Worm (Caenorhabditis elegans) whole organism, L3 larva: Measurements from ENCODE around the gene T01D3.3.

Experiments
- ZK546.5 ChIP-seq: sonication (generic microtip); optimal IDR thresholded peaks from 2 replicates; lab custom pipeline; 2017; ENCODE audit warnings: missing biosample characterization, missing genetic modification characterization
- aly-2 ChIP-seq: fragments of 150-350 bp; optimal IDR thresholded peaks from 2 replicates; lab custom pipeline; 2014; ENCODE audit warnings: missing biosample characterization, missing genetic modification characterization
- ama-1 ChIP-seq: fragments of 150-350 bp; optimal IDR thresholded peaks from 2 replicates; lab custom pipeline; 2018
- ceh-16 ChIP-seq: sonication (generic microtip); optimal IDR thresholded peaks from 2 replicates; lab custom pipeline; 2017; ENCODE audit warnings: missing biosample characterization, missing genetic modification characterization
- ceh-82 ChIP-seq: fragments of 150-350 bp; optimal IDR thresholded peaks from 2 replicates; lab custom pipeline; 2014; ENCODE audit warnings: missing biosample characterization, missing genetic modification characterization
- daf-12 ChIP-seq: fragments of 150-350 bp; optimal IDR thresholded peaks from 2 replicates; lab custom pipeline; 2014; ENCODE audit warnings: missing biosample characterization, missing genetic modification reagents, missing genetic modification characterization
- egl-27 ChIP-seq: sonication (generic microtip); optimal IDR thresholded peaks from 4 replicates; lab custom pipeline; 2017; ENCODE audit warnings: missing biosample characterization, missing genetic modification reagents, missing genetic modification characterization
- egl-5 ChIP-seq: fragments of 150-350 bp; optimal IDR thresholded peaks from 2 replicates; lab custom pipeline; 2017; ENCODE audit warnings: missing biosample characterization, missing genetic modification reagents, missing genetic modification characterization, inconsistent platforms
- elt-1 ChIP-seq: fragments of 150-350 bp; optimal IDR thresholded peaks from 2 replicates; lab custom pipeline; 2014; ENCODE audit warnings: missing biosample characterization, missing genetic modification characterization
- elt-2 ChIP-seq: sonication (generic microtip); optimal IDR thresholded peaks from 2 replicates; lab custom pipeline; 2016; ENCODE audit warnings: missing genetic modification reagents, mild to moderate bottlenecking, missing genetic modification characterization, missing compliant biosample characterization
- elt-3 ChIP-seq, 3 experiments: fragments of 150-350 bp in 1 of 3; sonication (generic microtip) in 2 of 3; optimal IDR thresholded peaks; 2 replicates in 2 of 3; 4 replicates in 1 of 3; lab custom pipeline; 2014 to 2017; ENCODE audit warnings: missing biosample characterization in 3 of 3, missing genetic modification characterization in 3 of 3
- fkh-10 ChIP-seq: sonication (generic microtip); optimal IDR thresholded peaks from 2 replicates; lab custom pipeline; 2017; ENCODE audit warnings: missing biosample characterization, missing genetic modification reagents, missing genetic modification characterization
- fos-1 ChIP-seq: fragments of 150-350 bp; optimal IDR thresholded peaks from 2 replicates; lab custom pipeline; 2014; ENCODE audit warnings: missing biosample characterization, missing genetic modification characterization
- hmg-11 ChIP-seq: sonication (generic microtip); optimal IDR thresholded peaks from 2 replicates; lab custom pipeline; 2016; ENCODE audit warnings: missing genetic modification characterization, missing compliant biosample characterization
- jun-1 ChIP-seq: fragments of 150-350 bp; optimal IDR thresholded peaks from 2 replicates; lab custom pipeline; 2014; ENCODE audit warnings: missing biosample characterization, missing genetic modification reagents, missing genetic modification characterization
- lin-15B ChIP-seq: fragments of 150-350 bp; optimal IDR thresholded peaks from 2 replicates; lab custom pipeline; 2014; ENCODE audit warnings: missing biosample characterization, missing genetic modification characterization
- lin-39 ChIP-seq: fragments of 150-350 bp; optimal IDR thresholded peaks from 2 replicates; lab custom pipeline; 2018; ENCODE audit warnings: missing biosample characterization, missing genetic modification reagents, missing genetic modification characterization
- mdl-1 ChIP-seq: fragments of 150-350 bp; optimal IDR thresholded peaks from 2 replicates; lab custom pipeline; 2014; ENCODE audit warnings: missing biosample characterization, missing genetic modification characterization
- mml-1 ChIP-seq: fragments of 150-350 bp; sonication (generic microtip); optimal IDR thresholded peaks from 3 replicates; lab custom pipeline; 2014; ENCODE audit warnings: missing biosample characterization, missing genetic modification characterization
- nfya-1 ChIP-seq: sonication (generic microtip); optimal IDR thresholded peaks from 2 replicates; lab custom pipeline; 2017; ENCODE audit warnings: missing genetic modification characterization, mild to moderate bottlenecking, missing compliant biosample characterization, antibody characterized with exemption, moderate library complexity; ENCODE audit not compliant: insufficient read depth
- nhr-11 ChIP-seq: fragments of 150-350 bp; optimal IDR thresholded peaks from 2 replicates; lab custom pipeline; 2014; ENCODE audit warnings: missing biosample characterization, missing genetic modification characterization
- nhr-23 ChIP-seq: fragments of 150-350 bp; optimal IDR thresholded peaks from 2 replicates; lab custom pipeline; 2014; ENCODE audit warnings: missing biosample characterization, missing genetic modification reagents, missing genetic modification characterization
- nhr-237 ChIP-seq: fragments of 150-350 bp; optimal IDR thresholded peaks from 2 replicates; lab custom pipeline; 2014; ENCODE audit warnings: missing biosample characterization, missing genetic modification characterization
- nhr-25 ChIP-seq: sonication (generic microtip); optimal IDR thresholded peaks from 2 replicates; lab custom pipeline; 2017; ENCODE audit warnings: missing biosample characterization, missing genetic modification characterization
- nhr-28 ChIP-seq: fragments of 150-350 bp; optimal IDR thresholded peaks from 2 replicates; lab custom pipeline; 2014; ENCODE audit warnings: missing biosample characterization, missing genetic modification characterization
- nhr-43 ChIP-seq: sonication (generic microtip); optimal IDR thresholded peaks from 2 replicates; lab custom pipeline; 2016; ENCODE audit warnings: mild to moderate bottlenecking, missing genetic modification characterization, missing compliant biosample characterization; ENCODE audit not compliant: poor library complexity, severe bottlenecking
- nhr-67 ChIP-seq: fragments of 150-350 bp; optimal IDR thresholded peaks from 2 replicates; lab custom pipeline; 2014; ENCODE audit warnings: missing biosample characterization, missing genetic modification characterization
- nhr-76 ChIP-seq: fragments of 150-350 bp; sonication (generic microtip); optimal IDR thresholded peaks from 5 replicates; lab custom pipeline; 2014; ENCODE audit warnings: missing biosample characterization, missing genetic modification characterization
- nhr-77 ChIP-seq: fragments of 150-350 bp; optimal IDR thresholded peaks from 2 replicates; lab custom pipeline; 2014; ENCODE audit warnings: missing biosample characterization, missing genetic modification characterization
- pha-4 ChIP-seq: fragments of 150-350 bp; optimal IDR thresholded peaks from 2 replicates; lab custom pipeline; 2014; ENCODE audit warnings: missing biosample characterization, missing genetic modification reagents, missing genetic modification characterization
- pqm-1 ChIP-seq: fragments of 150-350 bp; optimal IDR thresholded peaks from 2 replicates; lab custom pipeline; 2017; ENCODE audit warnings: missing biosample characterization, missing genetic modification characterization, inconsistent platforms
- sea-2 ChIP-seq: fragments of 150-350 bp; sonication (generic microtip); optimal IDR thresholded peaks from 4 replicates; lab custom pipeline; 2014; ENCODE audit warnings: missing biosample characterization, missing genetic modification reagents, missing genetic modification characterization
- skn-1 ChIP-seq: fragments of 150-350 bp; optimal IDR thresholded peaks from 2 replicates; lab custom pipeline; 2014; ENCODE audit warnings: missing biosample characterization, missing genetic modification characterization
- unc-39 ChIP-seq: sonication (generic microtip); optimal IDR thresholded peaks from 4 replicates; lab custom pipeline; 2017; ENCODE audit warnings: missing biosample characterization, missing genetic modification characterization
- unc-62 ChIP-seq: fragments of 150-350 bp; sonication (generic microtip); optimal IDR thresholded peaks from 4 replicates; lab custom pipeline; 2014; ENCODE audit warnings: missing biosample characterization, missing genetic modification reagents, missing genetic modification characterization
- zag-1 ChIP-seq: fragments of 150-350 bp; optimal IDR thresholded peaks from 2 replicates; lab custom pipeline; 2014; ENCODE audit warnings: missing biosample characterization, missing genetic modification characterization
- ztf-11 ChIP-seq: fragments of 150-350 bp; optimal IDR thresholded peaks from 2 replicates; lab custom pipeline; 2014; ENCODE audit warnings: missing biosample characterization, missing genetic modification characterization
- ztf-4 ChIP-seq: fragments of 150-350 bp; optimal IDR thresholded peaks from 2 replicates; lab custom pipeline; 2014; ENCODE audit warnings: missing biosample characterization, missing genetic modification characterization

The T01D3.3 gene

ce11 chrV:13664340-13664916 is 39.6 kb upstream of the T01D3.3 start:
- TF ChIP-seq nhr-67 (tag; lab: Kevin White, UChicago) = no peak
- TF ChIP-seq ztf-11 (tag; lab: Kevin White, UChicago) = no peak
- peak; percentile 51 for TF ChIP-seq elt-2 (tag; lab: Kevin White, UChicago)
- TF ChIP-seq nhr-77 = no peak
- TF ChIP-seq ceh-16 (tag; lab: Kevin White, UChicago) = no peak
- no peak for TF ChIP-seq nhr-28
- peak; percentile 19 for TF ChIP-seq nfya-1 (tag; lab: Kevin White, UChicago)
- TF ChIP-seq egl-5 (tag; lab: Kevin White, UChicago) = no peak
- TF ChIP-seq pqm-1 (tag; lab: Kevin White, UChicago) = no peak
- TF ChIP-seq fkh-10 (GFP tag; lab: Kevin White, UChicago) = no peak
- TF ChIP-seq ama-1 (lab: Kevin White, UChicago) = peak; percentile 40
- no peak for TF ChIP-seq sea-2
- TF ChIP-seq nhr-23 (tag; lab: Kevin White, UChicago) = peak; percentile 9
- TF ChIP-seq daf-12 (tag; lab: Kevin White, UChicago) = no peak
- TF ChIP-seq ztf-4 = no peak
- no peak for TF ChIP-seq unc-62
- no peak for TF ChIP-seq elt-1 (tag; lab: Kevin White, UChicago)
- TF ChIP-seq nhr-43 (tag; lab: Kevin White, UChicago) = no peak
- TF ChIP-seq elt-3 (tag; optimal IDR thresholded peaks at IDR 0.05; lab: Kevin White, UChicago) = no peak
- peak; percentile 55 for TF ChIP-seq lin-15B (tag; lab: Kevin White, UChicago)
- no peak for TF ChIP-seq ZK546.5 (tag; lab: Kevin White, UChicago)
- no peak for TF ChIP-seq ceh-82
- no peak for TF ChIP-seq unc-39
- no peak for TF ChIP-seq zag-1 (tag; lab: Kevin White, UChicago)
- no peak for TF ChIP-seq skn-1 (tag; lab: Kevin White, UChicago)
- no peak for TF ChIP-seq nhr-237
- no peak for TF ChIP-seq nhr-25 (tag; lab: Kevin White, UChicago)
- no peak for TF ChIP-seq jun-1 (tag; lab: Kevin White, UChicago)
- TF ChIP-seq nhr-76 = no peak
- no peak for TF ChIP-seq nhr-11 (tag; lab: Kevin White, UChicago)
- no peak for TF ChIP-seq hmg-11 (tag; lab: Kevin White, UChicago)

DNA sequence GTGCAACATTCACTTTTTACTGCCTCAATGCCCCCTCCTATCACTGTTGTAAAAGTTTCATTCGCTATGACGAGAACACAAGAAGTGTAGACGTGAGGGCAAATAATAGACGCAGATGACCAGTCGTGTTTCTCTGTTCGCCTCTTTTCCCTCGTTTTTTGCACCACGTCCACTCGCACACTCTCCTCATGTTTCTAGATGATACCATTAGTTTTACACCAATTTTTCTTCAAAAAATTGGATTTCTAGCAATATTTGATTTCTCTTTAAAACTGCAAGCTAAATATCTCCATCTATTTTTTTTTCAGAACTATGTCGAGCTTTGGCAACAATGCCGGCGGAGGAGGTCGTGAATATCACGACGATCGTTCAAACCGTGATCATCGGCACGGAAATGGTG is 39.0 kb upstream of the T01D3.3 start, which contains the start of gene rde-12:
Gene rde-12 (plus strand): TSS at position 301 of the 400 bp plus-strand sequence.
- TF ChIP-seq pha-4 (tag; lab: Kevin White, UChicago) (no peak), egl-5 (tag; lab: Kevin White, UChicago) (no peak), nhr-28 (no peak), nhr-237 (no peak), ceh-16 (tag; lab: Kevin White, UChicago) (no peak), ztf-4 (no peak), zag-1 (tag; lab: Kevin White, UChicago) (no peak), pqm-1 (tag; lab: Kevin White, UChicago) (no peak)

- TF ChIP-seq sea-2 (no peak), ama-1 (lab: Kevin White, UChicago) (no peak), elt-2 (tag; lab: Kevin White, UChicago) (no peak), mml-1 (tag; lab: Kevin White, UChicago) (no peak), aly-2 (tag; lab: Kevin White, UChicago) (no peak), pqm-1 (tag; lab: Kevin White, UChicago) (no peak), skn-1 (tag; lab: Kevin White, UChicago) (no peak), lin-39 (tag; lab: Kevin White, UChicago) (no peak)
These were observed 37.6 kb upstream of the T01D3.3 start for ce11 chrV:13666460-13666859.

- no peak for TF ChIP-seq nhr-11 (tag; lab: Kevin White, UChicago)
- no peak for TF ChIP-seq fos-1 (tag; lab: Kevin White, UChicago)
- no peak for TF ChIP-seq lin-39 (tag; lab: Kevin White, UChicago)
- no peak for TF ChIP-seq mdl-1 (tag; lab: Kevin White, UChicago)
- no peak for TF ChIP-seq egl-27 (tag; lab: Kevin White, UChicago)
- TF ChIP-seq ceh-82 = no peak
- no peak for TF ChIP-seq hmg-11 (tag; lab: Kevin White, UChicago)
- TF ChIP-seq nhr-237 = no peak
- no peak for TF ChIP-seq pqm-1 (tag; lab: Kevin White, UChicago)
- TF ChIP-seq ztf-4 = no peak
These were observed 35.7 kb upstream of the T01D3.3 start for ce11 chrV:13668337-13668736.
